Fruit fly (Drosophila melanogaster): ENCODE measurements around the gene Ent1.

Ent1 gene

dm6 chr2L:309177-309576 lies 48.5 kb downstream of the Ent1 start (continued):
- TF ChIP-seq sob (GFP tag; IDR thresholded peaks at IDR 0.05) (no peak), nerfin-2 (GFP tag; IDR thresholded peaks at IDR 0.05; ENCODE audit: partially characterized antibody) (no peak), lab (GFP tag; optimal IDR thresholded peaks at IDR 0.05) (no peak), Taf1 (GFP tag; IDR thresholded peaks at IDR 0.05) (no peak), Dll (GFP tag; IDR thresholded peaks at IDR 0.05; ENCODE audit: partially characterized antibody) (no peak), Drgx (GFP tag; IDR thresholded peaks at IDR 0.05) (no peak), Sry-β (GFP tag; optimal IDR thresholded peaks at IDR 0.05) (no peak), Mad (GFP tag; optimal IDR thresholded peaks at IDR 0.05) (no peak), Dek (tag; optimal IDR thresholded peaks at IDR 0.05) (peak; percentile 30), gro (GFP tag; optimal IDR thresholded peaks at IDR 0.05) (peak; percentile 13), Xbp1 (GFP tag; optimal IDR thresholded peaks at IDR 0.05) (peak; percentile 9), Eip74EF (GFP tag; optimal IDR thresholded peaks at IDR 0.05) (no peak), bowl (GFP tag; IDR thresholded peaks at IDR 0.05) (no peak), trh (GFP tag; optimal IDR thresholded peaks at IDR 0.05) (no peak), CG6272 (GFP tag; IDR thresholded peaks at IDR 0.05) (0 out of 2 replicates have a peak, but pooled peaks have one; percentile 13), onecut (GFP tag; IDR thresholded peaks at IDR 0.05) (no peak), aop (GFP tag; IDR thresholded peaks at IDR 0.05) (no peak), hbn (GFP tag; IDR thresholded peaks at IDR 0.05; ENCODE audit: partially characterized antibody) (no peak), Hmx (GFP tag; optimal IDR thresholded peaks at IDR 0.05) (no peak), Dfd (GFP tag; optimal IDR thresholded peaks at IDR 0.05) (no peak), gsb-n (tag; optimal IDR thresholded peaks at IDR 0.05) (no peak), CG14050 (GFP tag; IDR thresholded peaks at IDR 0.05) (no peak), CG31388 (GFP tag; optimal IDR thresholded peaks at IDR 0.05) (no peak), jing (GFP tag; optimal IDR thresholded peaks at IDR 0.05) (no peak), CG4404 (GFP tag; IDR thresholded peaks at IDR 0.05) (no peak), lmd (GFP tag; IDR thresholded peaks at IDR 0.05) (peak; percentile 54), tll (GFP tag; optimal IDR thresholded peaks at IDR 0.05) (peak in 1 of 2 experiments; percentile 4), bcd (GFP tag; optimal IDR thresholded peaks at IDR 0.05) (no peak), zfh2 (GFP tag; optimal IDR thresholded peaks at IDR 0.05) (peak; percentile 17), nom (GFP tag; optimal IDR thresholded peaks at IDR 0.05) (no peak), toy (GFP tag; IDR thresholded peaks at IDR 0.05) (no peak), Gsc (GFP tag; IDR thresholded peaks at IDR 0.05) (no peak), CG4328 (GFP tag; optimal IDR thresholded peaks at IDR 0.05) (no peak), BtbVII (GFP tag; optimal IDR thresholded peaks at IDR 0.05) (no peak), CG4360 (GFP tag; IDR thresholded peaks at IDR 0.05) (no peak), CG7786 (GFP tag; optimal IDR thresholded peaks at IDR 0.05) (peak; percentile 29), Dip3 (GFP tag; optimal IDR thresholded peaks at IDR 0.05) (peak; percentile 16), Hr78 (GFP tag; optimal IDR thresholded peaks at IDR 0.05) (no peak), CG8388 (GFP tag; optimal IDR thresholded peaks at IDR 0.05) (no peak), CG17802 (tag; optimal IDR thresholded peaks at IDR 0.05) (no peak), H15 (GFP tag; IDR thresholded peaks at IDR 0.05) (no peak), CG4707 (GFP tag; optimal IDR thresholded peaks at IDR 0.05) (no peak), Pdp1 (GFP tag; optimal IDR thresholded peaks at IDR 0.05) (peak; percentile 1 to 22), CG4820 (GFP tag; optimal IDR thresholded peaks at IDR 0.05) (no peak), Bteb2 (GFP tag; optimal IDR thresholded peaks at IDR 0.05) (no peak), CG16779 (GFP tag; IDR thresholded peaks at IDR 0.05) (no peak), D (optimal IDR thresholded peaks at IDR 0.05) (no peak), D (GFP tag; optimal IDR thresholded peaks at IDR 0.05) (no peak), CG10543 (GFP tag; optimal IDR thresholded peaks at IDR 0.05) (no peak), pzg (GFP tag; optimal IDR thresholded peaks at IDR 0.05) (no peak), CG9876 (GFP tag; optimal IDR thresholded peaks at IDR 0.05) (no peak)

All from whole organism, embryonic.